Fruit fly (Drosophila melanogaster) whole organism, embryonic: ENCODE measurements around the gene Pvf2.
A peak's percentile ranks its signal among the peaks of the same experiment; 100 is the strongest.

Source experiments
- Adf1 ChIP-seq: fragments of 200-800 bp; sonication (Bioruptor generic); IDR thresholded peaks from 2 replicates; pipeline ENCODE4 v1.3.6; 2022; ENCODE audit warnings: missing biosample characterization, missing genetic modification characterization
- Bdp1 ChIP-seq: fragments of 200-800 bp; sonication (Bioruptor generic); optimal IDR thresholded peaks from 3 replicates; lab custom pipeline; 2016; ENCODE audit warnings: missing biosample characterization, missing genetic modification characterization
- CG10147 ChIP-seq: fragments of 200-800 bp; sonication (Bioruptor generic); optimal IDR thresholded peaks from 2 replicates; lab custom pipeline; 2019; ENCODE audit warnings: missing biosample characterization, mild to moderate bottlenecking, missing genetic modification characterization, moderate library complexity
- CG10267 ChIP-seq: fragments of 200-800 bp; sonication (Bioruptor generic); optimal IDR thresholded peaks from 2 replicates; lab custom pipeline; 2018; ENCODE audit warnings: missing biosample characterization, mild to moderate bottlenecking, missing genetic modification characterization, moderate library complexity
- CG10431 ChIP-seq: fragments of 200-800 bp; sonication (Bioruptor generic); optimal IDR thresholded peaks from 3 replicates; lab custom pipeline; 2018; ENCODE audit warnings: missing biosample characterization, mild to moderate bottlenecking, missing genetic modification characterization
- CG11085 ChIP-seq: fragments of 200-800 bp; sonication (Bioruptor generic); IDR thresholded peaks from 2 replicates; pipeline ENCODE4 v1.3.6; 2022; ENCODE audit warnings: missing biosample characterization, missing genetic modification characterization
- CG11560 ChIP-seq: fragments of 200-800 bp; sonication (Bioruptor generic); IDR thresholded peaks from 3 replicates; pipeline ENCODE4 v1.3.6; 2022; ENCODE audit warnings: missing biosample characterization, missing genetic modification characterization
- CG13894 ChIP-seq: fragments of 200-800 bp; sonication (Bioruptor generic); optimal IDR thresholded peaks from 3 replicates; lab custom pipeline; 2018; ENCODE audit warnings: missing biosample characterization, mild to moderate bottlenecking, missing genetic modification characterization, moderate library complexity
- CG15601 ChIP-seq: fragments of 200-800 bp; sonication (Bioruptor generic); optimal IDR thresholded peaks from 3 replicates; lab custom pipeline; 2019; ENCODE audit warnings: missing biosample characterization, mild to moderate bottlenecking, missing genetic modification characterization, moderate library complexity
- CG15696 ChIP-seq: fragments of 200-800 bp; sonication (Bioruptor generic); optimal IDR thresholded peaks from 2 replicates; lab custom pipeline; 2019; ENCODE audit warnings: missing biosample characterization, mild to moderate bottlenecking, missing genetic modification characterization, moderate library complexity
- CG1603 ChIP-seq: fragments of 200-800 bp; sonication (Bioruptor generic); optimal IDR thresholded peaks from 2 replicates; lab custom pipeline; 2019; ENCODE audit warnings: missing biosample characterization, mild to moderate bottlenecking, missing genetic modification characterization, moderate library complexity
- CG17612 ChIP-seq: fragments of 200-800 bp; sonication (Bioruptor generic); IDR thresholded peaks from 2 replicates; pipeline ENCODE4 v1.3.6; 2022; ENCODE audit warnings: missing biosample characterization, missing genetic modification characterization
- CG3281 ChIP-seq: fragments of 200-800 bp; sonication (Bioruptor generic); optimal IDR thresholded peaks from 3 replicates; lab custom pipeline; 2017; ENCODE audit warnings: missing biosample characterization, mild to moderate bottlenecking, missing genetic modification characterization
- CG4820 ChIP-seq: fragments of 200-800 bp; sonication (Bioruptor generic); optimal IDR thresholded peaks from 3 replicates; lab custom pipeline; 2016; ENCODE audit warnings: missing biosample characterization, missing genetic modification characterization
- CG4854 ChIP-seq: fragments of 200-800 bp; sonication (Bioruptor generic); optimal IDR thresholded peaks from 2 replicates; lab custom pipeline; 2016; ENCODE audit warnings: missing biosample characterization, missing genetic modification characterization, inconsistent platforms
- CG6272 ChIP-seq: fragments of 200-800 bp; sonication (Bioruptor generic); IDR thresholded peaks from 2 replicates; pipeline ENCODE4 v1.3.6; 2022; ENCODE audit warnings: missing biosample characterization, missing genetic modification characterization
- CG6654 ChIP-seq: fragments of 200-800 bp; sonication (Bioruptor generic); optimal IDR thresholded peaks from 2 replicates; lab custom pipeline; 2017; ENCODE audit warnings: missing biosample characterization, mild to moderate bottlenecking, missing genetic modification characterization
- CG8281 ChIP-seq: fragments of 200-800 bp; sonication (Bioruptor generic); optimal IDR thresholded peaks from 2 replicates; lab custom pipeline; 2018; ENCODE audit warnings: missing biosample characterization, mild to moderate bottlenecking, missing genetic modification characterization, moderate library complexity
- Dbx ChIP-seq: fragments of 200-800 bp; sonication (Bioruptor generic); IDR thresholded peaks from 3 replicates; pipeline ENCODE4 v1.3.6; 2022; ENCODE audit warnings: missing biosample characterization, missing genetic modification characterization
- Drgx ChIP-seq: fragments of 200-800 bp; sonication (Bioruptor generic); IDR thresholded peaks from 2 replicates; pipeline ENCODE4 v1.3.6; 2022; ENCODE audit warnings: missing biosample characterization, missing genetic modification characterization
- ERR ChIP-seq: fragments of 200-800 bp; sonication (Bioruptor generic); optimal IDR thresholded peaks from 2 replicates; lab custom pipeline; 2016; ENCODE audit warnings: missing biosample characterization, missing genetic modification characterization
- Ets97D ChIP-seq: fragments of 200-800 bp; sonication (Bioruptor generic); optimal IDR thresholded peaks from 3 replicates; lab custom pipeline; 2016; ENCODE audit warnings: missing biosample characterization, missing genetic modification characterization
- Fer1 ChIP-seq: fragments of 200-800 bp; sonication (Bioruptor generic); optimal IDR thresholded peaks from 2 replicates; lab custom pipeline; 2017; ENCODE audit warnings: missing biosample characterization, mild to moderate bottlenecking, missing genetic modification characterization
- HLH4C ChIP-seq: fragments of 200-800 bp; sonication (Bioruptor generic); IDR thresholded peaks from 3 replicates; pipeline ENCODE4 v1.3.6; 2022; ENCODE audit warnings: missing biosample characterization, missing genetic modification characterization; ENCODE audit not compliant: partially characterized antibody
- Jarid2 ChIP-seq: fragments of 200-800 bp; sonication (Bioruptor generic); optimal IDR thresholded peaks from 3 replicates; lab custom pipeline; 2017; ENCODE audit warnings: mild to moderate bottlenecking, missing biosample characterization, missing genetic modification reagents, missing genetic modification characterization
- Med ChIP-seq: fragments of 200-800 bp; sonication (Bioruptor generic); peaks from one replicate; lab custom pipeline; 2016; ENCODE audit warnings: missing biosample characterization, missing genetic modification characterization, mild to moderate bottlenecking, inconsistent platforms, moderate library complexity
- Opbp ChIP-seq: fragments of 200-800 bp; sonication (Bioruptor generic); IDR thresholded peaks from 3 replicates; pipeline ENCODE4 v1.3.6; 2022; ENCODE audit warnings: missing biosample characterization, missing genetic modification characterization; ENCODE audit not compliant: partially characterized antibody
- Optix ChIP-seq: fragments of 200-800 bp; sonication (Bioruptor generic); IDR thresholded peaks from 3 replicates; pipeline ENCODE4 v1.3.6; 2022; ENCODE audit warnings: missing biosample characterization, missing genetic modification characterization
- dimm ChIP-seq: fragments of 200-800 bp; sonication (Bioruptor generic); IDR thresholded peaks from 2 replicates; pipeline ENCODE4 v1.3.6; 2022; ENCODE audit warnings: missing biosample characterization, missing genetic modification characterization
- disco-r ChIP-seq: fragments of 200-800 bp; sonication (Bioruptor generic); optimal IDR thresholded peaks from 2 replicates; lab custom pipeline; 2016; ENCODE audit warnings: missing biosample characterization, missing genetic modification characterization
- fd96Cb ChIP-seq: fragments of 200-800 bp; sonication (Bioruptor generic); optimal IDR thresholded peaks from 2 replicates; lab custom pipeline; 2018; ENCODE audit warnings: missing biosample characterization, mild to moderate bottlenecking, missing genetic modification characterization, moderate library complexity
- ham ChIP-seq: fragments of 200-800 bp; sonication (Bioruptor generic); IDR thresholded peaks from 2 replicates; pipeline ENCODE4 v1.3.6; 2022; ENCODE audit warnings: missing biosample characterization, missing genetic modification characterization
- hb ChIP-seq: fragments of 200-800 bp; sonication (Bioruptor generic); IDR thresholded peaks from 3 replicates; pipeline ENCODE4 v1.3.6; 2022; ENCODE audit warnings: missing biosample characterization, missing genetic modification characterization; ENCODE audit not compliant: partially characterized antibody
- ind ChIP-seq: fragments of 200-800 bp; sonication (Bioruptor generic); optimal IDR thresholded peaks from 3 replicates; lab custom pipeline; 2016; ENCODE audit warnings: missing biosample characterization, missing genetic modification characterization
- knrl ChIP-seq: fragments of 200-800 bp; sonication (Bioruptor generic); IDR thresholded peaks from 3 replicates; pipeline ENCODE4 v1.3.6; 2022; ENCODE audit warnings: missing biosample characterization, missing genetic modification characterization; ENCODE audit not compliant: partially characterized antibody
- mld ChIP-seq: fragments of 200-800 bp; sonication (Bioruptor generic); IDR thresholded peaks from 3 replicates; pipeline ENCODE4 v1.3.6; 2022; ENCODE audit warnings: missing biosample characterization, missing genetic modification characterization; ENCODE audit not compliant: partially characterized antibody
- odd ChIP-seq: fragments of 200-800 bp; sonication (Bioruptor generic); optimal IDR thresholded peaks from 2 replicates; lab custom pipeline; 2017; ENCODE audit warnings: missing biosample characterization, mild to moderate bottlenecking, missing genetic modification characterization
- phol ChIP-seq: fragments of 200-800 bp; sonication (Bioruptor generic); optimal IDR thresholded peaks from 3 replicates; lab custom pipeline; 2018; ENCODE audit warnings: missing biosample characterization, mild to moderate bottlenecking, missing genetic modification characterization, moderate library complexity
- shn ChIP-seq: fragments of 200-800 bp; sonication (Bioruptor generic); optimal IDR thresholded peaks from 3 replicates; lab custom pipeline; 2016; ENCODE audit warnings: missing biosample characterization, missing genetic modification characterization
- slbo ChIP-seq: fragments of 200-800 bp; sonication (Bioruptor generic); IDR thresholded peaks from 2 replicates; pipeline ENCODE4 v1.3.6; 2022; ENCODE audit warnings: missing biosample characterization, missing genetic modification characterization
- slou ChIP-seq: fragments of 200-800 bp; sonication (Bioruptor generic); optimal IDR thresholded peaks from 3 replicates; lab custom pipeline; 2016; ENCODE audit warnings: missing biosample characterization, missing genetic modification characterization
- sob ChIP-seq: fragments of 200-800 bp; sonication (Bioruptor generic); IDR thresholded peaks from 2 replicates; pipeline ENCODE4 v1.3.6; 2022; ENCODE audit warnings: missing biosample characterization, missing genetic modification characterization
- stwl ChIP-seq: fragments of 200-800 bp; sonication (Bioruptor generic); optimal IDR thresholded peaks from 3 replicates; lab custom pipeline; 2018; ENCODE audit warnings: missing biosample characterization, mild to moderate bottlenecking, missing genetic modification characterization, moderate library complexity
- tgo ChIP-seq: fragments of 200-800 bp; sonication (Bioruptor generic); IDR thresholded peaks from 3 replicates; pipeline ENCODE4 v1.3.6; 2022; ENCODE audit warnings: missing biosample characterization, missing genetic modification characterization
- tup ChIP-seq: fragments of 200-800 bp; sonication (Bioruptor generic); optimal IDR thresholded peaks from 2 replicates; lab custom pipeline; 2016; ENCODE audit warnings: missing biosample characterization, mild to moderate bottlenecking, missing genetic modification characterization, moderate library complexity
- unc-4 ChIP-seq: fragments of 200-800 bp; sonication (Bioruptor generic); IDR thresholded peaks from 2 replicates; pipeline ENCODE4 v1.3.6; 2022; ENCODE audit warnings: missing biosample characterization, missing genetic modification characterization; ENCODE audit not compliant: partially characterized antibody
- wdn ChIP-seq: fragments of 200-800 bp; sonication (Bioruptor generic); IDR thresholded peaks from 2 replicates; pipeline ENCODE4 v1.3.6; 2022; ENCODE audit warnings: missing biosample characterization, missing genetic modification characterization
- zen ChIP-seq: fragments of 200-800 bp; sonication (Bioruptor generic); optimal IDR thresholded peaks from 3 replicates; lab custom pipeline; 2018; ENCODE audit warnings: missing biosample characterization, mild to moderate bottlenecking, missing genetic modification characterization, moderate library complexity
- zf30C ChIP-seq: fragments of 200-800 bp; sonication (Bioruptor generic); optimal IDR thresholded peaks from 3 replicates; lab custom pipeline; 2018; ENCODE audit warnings: missing biosample characterization, mild to moderate bottlenecking, missing genetic modification characterization
- zfh1 ChIP-seq: fragments of 200-800 bp; sonication (Bioruptor generic); IDR thresholded peaks from 3 replicates; pipeline ENCODE4 v1.3.6; 2022; ENCODE audit warnings: missing biosample characterization, missing genetic modification characterization

Gene Pvf2

DNA sequence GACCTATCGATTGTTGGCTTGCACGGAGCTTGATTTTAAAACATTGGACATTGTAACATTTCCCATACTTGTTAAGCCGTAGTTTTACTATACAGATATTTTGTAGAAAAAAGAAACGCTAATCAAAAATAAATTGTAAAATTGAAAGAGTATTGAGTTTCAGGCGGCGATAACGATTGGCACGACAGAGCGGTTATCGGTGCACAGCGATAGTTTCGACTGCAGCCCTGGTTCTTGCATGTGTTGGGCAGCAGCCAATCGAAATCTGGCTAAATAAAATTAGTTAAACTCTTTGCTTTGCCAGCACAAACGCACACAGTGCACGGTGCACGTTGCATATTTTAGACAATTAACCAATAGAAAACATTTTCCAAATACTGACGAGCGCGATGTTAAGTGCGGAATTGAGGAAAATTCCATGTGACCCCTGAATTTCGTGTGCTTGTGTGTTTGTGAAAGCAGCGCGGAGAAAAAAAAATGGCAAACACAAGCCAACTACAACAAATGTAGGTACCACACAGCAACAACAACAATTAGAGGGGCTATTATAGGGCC is 46.6 kb downstream of the Pvf2 start, which contains the start of gene milt (continued):
- TF ChIP-seq CG10147 (GFP tag; lab: Kevin White, UChicago) (no peak), CG10431 (GFP tag; lab: Kevin White, UChicago) (no peak), Jarid2 (GFP tag; lab: Kevin White, UChicago) (no peak), phol (tag; lab: Kevin White, UChicago) (peak; percentile 53), zen (tag; lab: Kevin White, UChicago) (peak; percentile 1), CG3281 (GFP tag; lab: Kevin White, UChicago) (no peak), CG11085 (GFP tag; lab: Robert Waterston, UW) (no peak), CG15601 (peak; percentile 52), shn (GFP tag; lab: Kevin White, UChicago) (no peak), zf30C (GFP tag; lab: Kevin White, UChicago) (no peak), odd (GFP tag; lab: Kevin White, UChicago) (no peak), fd96Cb (tag; lab: Kevin White, UChicago) (no peak), knrl (GFP tag; lab: Robert Waterston, UW) (peak; percentile 81), mld (GFP tag; lab: Robert Waterston, UW) (peak; percentile 88), Bdp1 (GFP tag; lab: Kevin White, UChicago) (no peak), sob (GFP tag; lab: Robert Waterston, UW) (peak; percentile 25; the same call in 1 of the 2 replicates), zfh1 (GFP tag; lab: Robert Waterston, UW) (peak; percentile 35; the same call in 1 of the 3 replicates), disco-r (GFP tag; lab: Kevin White, UChicago) (no peak), dimm (no peak), CG13894 (tag; lab: Kevin White, UChicago) (no peak), wdn (GFP tag; lab: Robert Waterston, UW) (no peak), CG6654 (no peak), CG6272 (GFP tag; lab: Robert Waterston, UW) (no peak), Optix (GFP tag; lab: Robert Waterston, UW) (no peak), HLH4C (GFP tag; lab: Robert Waterston, UW) (peak; percentile 93), Fer1 (GFP tag; lab: Kevin White, UChicago) (no peak), slbo (GFP tag; lab: Robert Waterston, UW) (peak; percentile 34), CG1603 (tag; lab: Kevin White, UChicago) (peak; percentile 65), CG17612 (GFP tag; lab: Robert Waterston, UW) (no peak), ind (GFP tag; lab: Kevin White, UChicago) (no peak), hb (GFP tag; lab: Robert Waterston, UW) (peak; percentile 92), CG4820 (GFP tag; lab: Kevin White, UChicago) (no peak), CG15696 (no peak), tgo (GFP tag; lab: Robert Waterston, UW) (no peak), Ets97D (GFP tag; lab: Kevin White, UChicago) (peak; percentile 52), Adf1 (no peak; the same call in 1 of the 2 replicates), CG4854 (no peak), Dbx (GFP tag; lab: Robert Waterston, UW) (0 out of 3 replicates have a peak, but pooled peaks have one; percentile 27), tup (GFP tag; lab: Kevin White, UChicago) (no peak), ERR (GFP tag; lab: Kevin White, UChicago) (peak; percentile 52), Med (GFP tag; lab: Kevin White, UChicago) (peak; percentile 72), Drgx (GFP tag; lab: Robert Waterston, UW) (no peak), slou (GFP tag; lab: Kevin White, UChicago) (no peak), CG8281 (tag; lab: Kevin White, UChicago) (no peak), Opbp (peak; percentile 91), CG10267 (tag; lab: Kevin White, UChicago) (peak; percentile 66), unc-4 (peak; percentile 82), CG11560 (tag; lab: Robert Waterston, UW) (no peak), stwl (peak; percentile 82), ham (GFP tag; lab: Robert Waterston, UW) (no peak)
